Worm (Caenorhabditis elegans): ENCODE data around the gene lips-11.
A peak's percentile ranks its signal among the peaks of the same experiment; 100 is the strongest.
"Not testable (repeated sequence)": the region's sequence is repeated elsewhere in the genome, so short reads cannot be mapped to it uniquely, and the experiment has no call there.

lips-11 gene

DNA sequence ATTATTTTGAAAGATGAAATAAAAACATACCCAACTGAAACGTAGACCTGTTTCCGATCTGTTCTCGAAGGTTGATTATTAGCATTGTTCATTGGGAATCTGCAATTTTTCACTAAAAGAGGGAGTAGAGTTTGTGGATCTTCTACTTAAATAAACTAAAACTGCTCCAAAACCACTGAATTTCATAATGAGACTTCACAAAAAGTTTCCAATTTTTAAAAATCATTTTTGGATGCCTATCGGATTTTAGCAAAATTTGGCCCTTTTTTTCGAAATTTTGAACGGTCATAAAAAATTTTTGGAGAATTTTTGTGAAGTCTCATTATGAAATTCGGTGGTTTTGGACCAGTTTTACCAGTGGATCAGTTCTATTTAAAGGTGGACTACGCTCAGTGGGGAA lies 43.9 kb downstream of the lips-11 start, which contains the start of gene K02E7.10:
Gene K02E7.10 (minus strand): TSS at position 101 of the 400 bp plus-strand sequence.
- TF ChIP-seq tra-1 (GFP tag; IDR thresholded peaks at IDR 0.05) = no peak
- TF ChIP-seq F44E2.7 (GFP tag; IDR thresholded peaks at IDR 0.05) = no peak
- TF ChIP-seq ZK546.5 (tag; optimal IDR thresholded peaks at IDR 0.05) = no peak
- no peak for TF ChIP-seq set-16 (GFP tag; IDR thresholded peaks at IDR 0.05)
- no peak for TF ChIP-seq Y5F2A.4 (GFP tag; optimal IDR thresholded peaks at IDR 0.05)
- no peak for TF ChIP-seq mxl-3 (GFP tag; optimal IDR thresholded peaks at IDR 0.05)
- no peak for TF ChIP-seq ama-1 (optimal IDR thresholded peaks at IDR 0.05)
- TF ChIP-seq pha-4 (GFP tag; IDR thresholded peaks at IDR 0.05) = no peak
- TF ChIP-seq pha-4 (tag; optimal IDR thresholded peaks at IDR 0.05) = no peak
- no peak for TF ChIP-seq madf-5 (GFP tag; IDR thresholded peaks at IDR 0.05)
- TF ChIP-seq hlh-30 (tag; optimal IDR thresholded peaks at IDR 0.05; ENCODE audit: insufficient read depth) = no peak
- no peak for TF ChIP-seq hmg-1.1 (GFP tag; IDR thresholded peaks at IDR 0.05)
- no peak for TF ChIP-seq ceh-44 (GFP tag; IDR thresholded peaks at IDR 0.05)
- no peak for TF ChIP-seq fkh-10 (GFP tag; optimal IDR thresholded peaks at IDR 0.05)
- no peak for TF ChIP-seq T20F7.1 (GFP tag; optimal IDR thresholded peaks at IDR 0.05)
- no peak for TF ChIP-seq F26F4.8 (GFP tag; conservative IDR thresholded peaks at IDR 0.05)

- TF ChIP-seq tra-1 (GFP tag; IDR thresholded peaks at IDR 0.05) = peak; percentile 57
- no peak for TF ChIP-seq daf-16 (GFP tag; optimal IDR thresholded peaks at IDR 0.05)
- TF ChIP-seq daf-16 (tag; optimal IDR thresholded peaks at IDR 0.05) = peak; percentile 33
- peak; percentile 62 for TF ChIP-seq nhr-28 (tag; optimal IDR thresholded peaks at IDR 0.05)
- no peak for TF ChIP-seq mxl-2 (GFP tag; conservative IDR thresholded peaks at IDR 0.05)
- TF ChIP-seq vab-7 (GFP tag; IDR thresholded peaks at IDR 0.05) = no peak
- no peak for TF ChIP-seq nhr-11 (tag; optimal IDR thresholded peaks at IDR 0.05)
- TF ChIP-seq aly-2 (tag; optimal IDR thresholded peaks at IDR 0.05) = no peak
- no peak for TF ChIP-seq nhr-25 (tag; optimal IDR thresholded peaks at IDR 0.05; ENCODE audit: borderline replicate concordance, insufficient read depth)
Observed at ce11 chrII:1063926-1064325, 46.9 kb downstream of the lips-11 start.

DNA sequence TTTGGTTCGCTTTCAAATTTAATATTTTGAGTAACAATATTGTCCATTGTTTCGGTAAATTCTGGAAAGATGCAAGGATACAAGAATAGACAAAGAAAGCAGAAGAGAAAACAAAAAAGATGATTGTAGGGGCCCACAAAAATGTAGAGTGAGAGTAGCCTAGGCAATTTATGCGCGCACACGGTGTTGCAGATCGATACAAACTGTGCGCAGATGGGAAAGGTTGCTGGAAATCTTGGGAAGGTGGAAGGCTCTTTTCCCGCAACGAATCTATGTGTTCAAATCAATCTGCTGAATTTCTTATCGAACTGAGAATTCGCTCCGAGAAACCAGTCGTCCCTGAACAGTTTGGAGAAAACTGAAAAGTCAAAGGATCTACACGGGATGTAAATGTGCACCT lies 50.1 kb downstream of the lips-11 start, which contains the start of gene btb-10:
Gene btb-10 (minus strand): TSS at position 101 of the 400 bp plus-strand sequence.
- TF ChIP-seq nhr-25 (tag; optimal IDR thresholded peaks at IDR 0.05; ENCODE audit: borderline replicate concordance, insufficient read depth); ama-1 (optimal IDR thresholded peaks at IDR 0.05); rbr-2 (tag; optimal IDR thresholded peaks at IDR 0.05): not testable (repeated sequence)
